Fruit fly (Drosophila melanogaster): ENCODE data around the gene CG2187.

DNA sequence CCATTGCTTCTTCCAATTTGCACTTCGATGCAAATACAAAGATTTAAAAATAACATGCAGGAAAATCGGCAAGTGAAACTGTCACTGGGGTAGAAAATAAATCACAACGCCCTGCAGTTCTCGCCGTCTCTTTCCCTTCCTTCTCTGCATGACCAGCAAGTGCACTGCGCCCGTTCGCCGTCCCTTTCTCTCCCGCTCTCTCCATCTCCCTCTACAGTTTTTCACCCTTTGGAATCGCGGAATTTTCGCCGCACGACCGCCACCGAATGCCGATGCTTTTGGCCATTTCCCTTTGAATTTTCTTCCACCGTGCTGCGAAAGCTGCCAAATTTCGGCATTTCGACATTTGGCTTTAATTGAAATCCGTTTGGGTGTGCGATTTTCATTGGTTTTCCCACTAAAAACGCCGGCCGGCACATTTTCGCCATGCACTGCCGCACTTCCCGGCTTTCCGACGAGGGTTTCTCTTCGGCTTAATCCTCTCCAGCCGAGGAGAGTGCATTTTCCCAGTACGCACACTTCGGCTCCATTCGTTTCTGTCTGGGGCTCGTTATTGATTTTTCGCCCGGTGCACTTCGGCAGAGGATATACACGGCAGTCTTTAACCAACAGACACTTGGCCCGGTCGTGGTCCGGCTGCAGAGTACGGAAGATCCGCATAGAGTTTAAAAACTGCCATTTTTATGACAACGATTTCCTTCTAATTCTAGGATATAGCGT is 19.2 kb downstream of the CG2187 start:
- no peak for TF ChIP-seq psq (optimal IDR thresholded peaks at IDR 0.05)
- no peak for TF ChIP-seq pan (optimal IDR thresholded peaks at IDR 0.05)
- no peak for TF ChIP-seq Dll (optimal IDR thresholded peaks at IDR 0.05)
- TF ChIP-seq CG8478 (optimal IDR thresholded peaks at IDR 0.05) = no peak
